Fruit fly (Drosophila melanogaster) whole organism, embryonic: Measurements from ENCODE around the gene TfAP-2.

ENCODE experiments used
- Adf1 ChIP-seq: fragments of 200-800 bp; sonication (Bioruptor generic); IDR thresholded peaks from 2 replicates; pipeline ENCODE4 v1.3.6; 2022; ENCODE audit warnings: missing biosample characterization, missing genetic modification characterization
- CG10431 ChIP-seq: fragments of 200-800 bp; sonication (Bioruptor generic); optimal IDR thresholded peaks from 3 replicates; lab custom pipeline; 2018; ENCODE audit warnings: missing biosample characterization, mild to moderate bottlenecking, missing genetic modification characterization
- CG12104 ChIP-seq: fragments of 200-800 bp; sonication (Bioruptor generic); optimal IDR thresholded peaks from 3 replicates; lab custom pipeline; 2016; ENCODE audit warnings: missing biosample characterization, missing genetic modification characterization
- CG12236 ChIP-seq: fragments of 200-800 bp; sonication (Bioruptor generic); optimal IDR thresholded peaks from 2 replicates; lab custom pipeline; 2016; ENCODE audit warnings: missing biosample characterization, missing genetic modification characterization
- CG13287 ChIP-seq: fragments of 200-800 bp; sonication (Bioruptor generic); IDR thresholded peaks from 2 replicates; pipeline ENCODE4 v1.3.6; 2022; ENCODE audit warnings: missing biosample characterization, missing genetic modification characterization; ENCODE audit not compliant: partially characterized antibody
- CG14014 ChIP-seq: fragments of 200-800 bp; sonication (Bioruptor generic); IDR thresholded peaks from 2 replicates; pipeline ENCODE4 v1.3.6; 2022; ENCODE audit warnings: missing biosample characterization, missing genetic modification characterization
- CG16863 ChIP-seq: fragments of 200-800 bp; sonication (Bioruptor generic); optimal IDR thresholded peaks from 3 replicates; lab custom pipeline; 2016; ENCODE audit warnings: missing biosample characterization, missing genetic modification characterization
- CG17829 ChIP-seq: fragments of 200-800 bp; optimal IDR thresholded peaks from 2 replicates; lab custom pipeline; 2019; ENCODE audit warnings: missing biosample characterization, mild to moderate bottlenecking, missing genetic modification characterization, moderate library complexity
- CG18599 ChIP-seq: fragments of 200-800 bp; sonication (Bioruptor generic); optimal IDR thresholded peaks from 3 replicates; lab custom pipeline; 2017; ENCODE audit warnings: missing biosample characterization, missing genetic modification characterization, mild to moderate bottlenecking, moderate library complexity, missing genetic modification reagents
- CG30403 ChIP-seq: fragments of 200-800 bp; sonication (Bioruptor generic); optimal IDR thresholded peaks from 3 replicates; lab custom pipeline; 2016; ENCODE audit warnings: missing biosample characterization, missing genetic modification characterization
- CG31224 ChIP-seq: fragments of 200-800 bp; sonication (Bioruptor generic); IDR thresholded peaks from 2 replicates; pipeline ENCODE4 v1.3.6; 2022; ENCODE audit warnings: missing biosample characterization, missing genetic modification characterization
- CG3281 ChIP-seq: fragments of 200-800 bp; sonication (Bioruptor generic); optimal IDR thresholded peaks from 3 replicates; lab custom pipeline; 2017; ENCODE audit warnings: missing biosample characterization, mild to moderate bottlenecking, missing genetic modification characterization
- CG3726 ChIP-seq: fragments of 200-800 bp; sonication (Bioruptor generic); IDR thresholded peaks from 3 replicates; pipeline ENCODE4, ENCODE4 v1.3.6; 2022; ENCODE audit warnings: missing biosample characterization, missing genetic modification characterization
- CG42726 ChIP-seq: fragments of 200-800 bp; sonication (Bioruptor generic); IDR thresholded peaks from 2 replicates; pipeline ENCODE4 v1.3.6; 2022; ENCODE audit warnings: missing biosample characterization, missing genetic modification characterization; ENCODE audit not compliant: partially characterized antibody
- CG43689 ChIP-seq: fragments of 200-800 bp; sonication (Bioruptor generic); IDR thresholded peaks from 2 replicates; pipeline ENCODE4 v1.3.6; 2022; ENCODE audit warnings: missing biosample characterization, missing genetic modification characterization
- CG5180 ChIP-seq: fragments of 200-800 bp; sonication (Bioruptor generic); optimal IDR thresholded peaks from 3 replicates; lab custom pipeline; 2017; ENCODE audit warnings: missing biosample characterization, missing genetic modification characterization, mild to moderate bottlenecking, moderate library complexity, missing genetic modification reagents
- CG6854 ChIP-seq: fragments of 200-800 bp; sonication (Bioruptor generic); optimal IDR thresholded peaks from 3 replicates; lab custom pipeline; 2017; ENCODE audit warnings: missing biosample characterization, mild to moderate bottlenecking, missing genetic modification characterization
- CG7786 ChIP-seq: fragments of 200-800 bp; sonication (Bioruptor generic); optimal IDR thresholded peaks from 2 replicates; lab custom pipeline; 2016; ENCODE audit warnings: missing biosample characterization, missing genetic modification characterization
- CG8290 ChIP-seq, 3 experiments: fragments of 200-800 bp; sonication (Bioruptor generic); optimal IDR thresholded peaks; 2 replicates each; lab custom pipeline; 2016 to 2019; ENCODE audit warnings: missing biosample characterization in 3 of 3, missing genetic modification characterization in 3 of 3, mild to moderate bottlenecking in 2 of 3, moderate library complexity in 1 of 3
- CG8388 ChIP-seq: fragments of 200-800 bp; sonication (Bioruptor generic); optimal IDR thresholded peaks from 2 replicates; lab custom pipeline; 2019; ENCODE audit warnings: missing biosample characterization, mild to moderate bottlenecking, missing genetic modification characterization, moderate library complexity
- D ChIP-seq, 2 experiments: fragments of 200-800 bp in 1 of 2; fragments of >200 bp in 1 of 2; sonication (Bioruptor generic) in 1 of 2; optimal IDR thresholded peaks; 2 replicates in 1 of 2; 3 replicates in 1 of 2; lab custom pipeline; 2017; ENCODE audit warnings: mild to moderate bottlenecking in 1 of 2, missing biosample characterization in 1 of 2, missing genetic modification characterization in 1 of 2, missing genetic modification reagents in 1 of 2
- D19B ChIP-seq: fragments of 200-800 bp; sonication (Bioruptor generic); optimal IDR thresholded peaks from 2 replicates; lab custom pipeline; 2017; ENCODE audit warnings: missing biosample characterization, mild to moderate bottlenecking, missing genetic modification characterization
- ERR ChIP-seq: fragments of 200-800 bp; sonication (Bioruptor generic); optimal IDR thresholded peaks from 2 replicates; lab custom pipeline; 2016; ENCODE audit warnings: missing biosample characterization, missing genetic modification characterization
- Gsc ChIP-seq: fragments of 200-800 bp; sonication (Bioruptor generic); IDR thresholded peaks from 2 replicates; pipeline ENCODE4 v1.3.6; 2022; ENCODE audit warnings: missing biosample characterization, missing genetic modification characterization
- H2.0 ChIP-seq: fragments of 200-800 bp; sonication (Bioruptor generic); IDR thresholded peaks from 2 replicates; pipeline ENCODE4 v1.3.6; 2022; ENCODE audit warnings: missing biosample characterization, missing genetic modification characterization
- HmgD ChIP-seq: fragments of 200-800 bp; sonication (Bioruptor generic); optimal IDR thresholded peaks from 3 replicates; lab custom pipeline; 2016; ENCODE audit warnings: missing biosample characterization, missing genetic modification characterization
- Hr39 ChIP-seq: fragments of >200 bp; optimal IDR thresholded peaks from 2 replicates; lab custom pipeline; 2017
- Kr ChIP-seq: fragments of 200-800 bp; sonication (Bioruptor generic); optimal IDR thresholded peaks from 2 replicates; lab custom pipeline; 2017; ENCODE audit warnings: missing biosample characterization, mild to moderate bottlenecking, missing genetic modification characterization
- Max ChIP-seq: fragments of 200-800 bp; sonication (Bioruptor generic); optimal IDR thresholded peaks from 2 replicates; lab custom pipeline; 2016; ENCODE audit warnings: missing biosample characterization, mild to moderate bottlenecking, missing genetic modification characterization
- Med ChIP-seq: fragments of 200-800 bp; sonication (Bioruptor generic); peaks from one replicate; lab custom pipeline; 2016; ENCODE audit warnings: missing biosample characterization, missing genetic modification characterization, mild to moderate bottlenecking, inconsistent platforms, moderate library complexity
- Rfx ChIP-seq: fragments of 200-800 bp; sonication (Bioruptor generic); IDR thresholded peaks from 2 replicates; pipeline ENCODE4 v1.3.6; 2022; ENCODE audit warnings: missing biosample characterization, missing genetic modification characterization
- Side ChIP-seq: fragments of 200-800 bp; sonication (Bioruptor generic); optimal IDR thresholded peaks from 2 replicates; lab custom pipeline; 2016; ENCODE audit warnings: missing biosample characterization, missing genetic modification characterization
- Taf1 ChIP-seq: fragments of 200-800 bp; sonication (Bioruptor generic); IDR thresholded peaks from 2 replicates; pipeline ENCODE4 v1.3.6; 2022; ENCODE audit warnings: missing biosample characterization, missing genetic modification characterization
- cg ChIP-seq: fragments of 200-800 bp; sonication (Bioruptor generic); optimal IDR thresholded peaks from 3 replicates; lab custom pipeline; 2019; ENCODE audit warnings: missing biosample characterization, mild to moderate bottlenecking, missing genetic modification characterization, moderate library complexity
- cwo ChIP-seq: fragments of 200-800 bp; sonication (Bioruptor generic); optimal IDR thresholded peaks from 3 replicates; lab custom pipeline; 2017; ENCODE audit warnings: missing biosample characterization, missing genetic modification characterization, mild to moderate bottlenecking, moderate library complexity, missing genetic modification reagents
- dmrt11E ChIP-seq: fragments of 200-800 bp; sonication (Bioruptor generic); optimal IDR thresholded peaks from 3 replicates; lab custom pipeline; 2018; ENCODE audit warnings: missing biosample characterization, mild to moderate bottlenecking, missing genetic modification characterization, moderate library complexity
- fd96Cb ChIP-seq: fragments of 200-800 bp; sonication (Bioruptor generic); optimal IDR thresholded peaks from 2 replicates; lab custom pipeline; 2018; ENCODE audit warnings: missing biosample characterization, mild to moderate bottlenecking, missing genetic modification characterization, moderate library complexity
- gcm ChIP-seq: fragments of 200-800 bp; sonication (Bioruptor generic); optimal IDR thresholded peaks from 2 replicates; lab custom pipeline; 2019; ENCODE audit warnings: missing biosample characterization, mild to moderate bottlenecking, missing genetic modification characterization, moderate library complexity
- jumu ChIP-seq: fragments of 200-800 bp; sonication (Bioruptor generic); optimal IDR thresholded peaks from 3 replicates; lab custom pipeline; 2016; ENCODE audit warnings: missing biosample characterization, missing genetic modification characterization
- ken ChIP-seq: fragments of 200-800 bp; sonication (Bioruptor generic); IDR thresholded peaks from 3 replicates; pipeline ENCODE4 v1.3.6; 2022; ENCODE audit warnings: missing biosample characterization, missing genetic modification characterization
- lilli ChIP-seq: fragments of 200-800 bp; sonication (Bioruptor generic); optimal IDR thresholded peaks from 3 replicates; lab custom pipeline; 2016; ENCODE audit warnings: missing biosample characterization, missing genetic modification characterization
- pho ChIP-seq: fragments of 200-800 bp; sonication (Bioruptor generic); optimal IDR thresholded peaks from 2 replicates; lab custom pipeline; 2016; ENCODE audit warnings: missing biosample characterization, missing genetic modification characterization
- pzg ChIP-seq: fragments of 200-800 bp; sonication (Bioruptor generic); optimal IDR thresholded peaks from 3 replicates; lab custom pipeline; 2018; ENCODE audit warnings: missing biosample characterization, mild to moderate bottlenecking, missing genetic modification characterization, moderate library complexity
- ro ChIP-seq: fragments of 200-800 bp; sonication (Bioruptor generic); IDR thresholded peaks from 2 replicates; pipeline ENCODE4 v1.3.6; 2022; ENCODE audit warnings: missing biosample characterization, missing genetic modification characterization
- sd ChIP-seq: fragments of 200-800 bp; sonication (Bioruptor generic); optimal IDR thresholded peaks from 3 replicates; lab custom pipeline; 2018; ENCODE audit warnings: missing biosample characterization, mild to moderate bottlenecking, missing genetic modification characterization, moderate library complexity
- seq ChIP-seq: fragments of 200-800 bp; sonication (Bioruptor generic); IDR thresholded peaks from 2 replicates; pipeline ENCODE4 v1.3.6; 2022; ENCODE audit warnings: missing biosample characterization, missing genetic modification characterization
- shn ChIP-seq: fragments of 200-800 bp; sonication (Bioruptor generic); optimal IDR thresholded peaks from 3 replicates; lab custom pipeline; 2016; ENCODE audit warnings: missing biosample characterization, missing genetic modification characterization
- tin ChIP-seq: fragments of 200-800 bp; sonication (Bioruptor generic); optimal IDR thresholded peaks from 3 replicates; lab custom pipeline; 2016; ENCODE audit warnings: missing biosample characterization, missing genetic modification characterization
- trh ChIP-seq: fragments of 200-800 bp; sonication (Bioruptor generic); optimal IDR thresholded peaks from 2 replicates; lab custom pipeline; 2016; ENCODE audit warnings: missing biosample characterization, missing genetic modification characterization
- ttk ChIP-seq: fragments of 200-800 bp; sonication (Bioruptor generic); IDR thresholded peaks from 2 replicates; pipeline ENCODE4 v2.1.2; 2022; ENCODE audit warnings: missing biosample characterization, missing genetic modification characterization
- wor ChIP-seq: fragments of 200-800 bp; sonication (Bioruptor generic); IDR thresholded peaks from 2 replicates; pipeline ENCODE4 v1.3.6; 2022; ENCODE audit warnings: missing biosample characterization, missing genetic modification characterization

Gene TfAP-2

dm6 chr3L:21640815-21641214 lies 54.2 kb downstream of the TfAP-2 start, which contains the start of gene Atox1 (continued):
- TF ChIP-seq CG5180 = no peak
- TF ChIP-seq cg (GFP tag; lab: Kevin White, UChicago) = no peak
- no peak for TF ChIP-seq CG12236 (GFP tag; lab: Kevin White, UChicago)
- TF ChIP-seq sd = peak; percentile 13
- peak; percentile 63 for TF ChIP-seq CG13287
- TF ChIP-seq cwo = no peak
- no peak for TF ChIP-seq Side (GFP tag; lab: Kevin White, UChicago)
- TF ChIP-seq CG17829 = peak; percentile 27
- peak; percentile 46 for TF ChIP-seq ERR
- no peak for TF ChIP-seq Taf1 (GFP tag; lab: Robert Waterston, UW)
- peak; percentile 7 for TF ChIP-seq CG7786 (GFP tag; lab: Kevin White, UChicago)
- peak; percentile 43; the same call in 1 of the 2 replicates for TF ChIP-seq CG42726 (GFP tag; lab: Robert Waterston, UW)
- no peak for TF ChIP-seq CG43689 (GFP tag; lab: Robert Waterston, UW)
- peak; percentile 96 for TF ChIP-seq pzg (GFP tag; lab: Kevin White, UChicago)
- TF ChIP-seq Rfx = peak; percentile 82
- peak; percentile 43; the same call in 1 of the 2 replicates for TF ChIP-seq H2.0 (GFP tag; lab: Robert Waterston, UW)
- TF ChIP-seq CG8388 (GFP tag; lab: Kevin White, UChicago) = no peak
- 0 out of 2 replicates have a peak, but pooled peaks have one; percentile 24 for TF ChIP-seq Adf1 (GFP tag; lab: Robert Waterston, UW)
- TF ChIP-seq CG10431 = no peak
- peak; percentile 88 for TF ChIP-seq HmgD (GFP tag; lab: Kevin White, UChicago)
- TF ChIP-seq CG3281 = no peak
- peak; percentile 67 for TF ChIP-seq pho (GFP tag; lab: Kevin White, UChicago)
- TF ChIP-seq CG16863 (GFP tag; lab: Kevin White, UChicago) = no peak
- peak; percentile 23 for TF ChIP-seq gcm (GFP tag; lab: Kevin White, UChicago)
- TF ChIP-seq Med (GFP tag; lab: Kevin White, UChicago) = peak; percentile 92
- TF ChIP-seq Gsc (GFP tag; lab: Robert Waterston, UW) = no peak
- peak; percentile 32 for TF ChIP-seq tin (GFP tag; lab: Kevin White, UChicago)
- no peak for TF ChIP-seq Kr (GFP tag; lab: Kevin White, UChicago)
- peak; percentile 24 for TF ChIP-seq jumu
- TF ChIP-seq lilli (GFP tag; lab: Kevin White, UChicago) = no peak
- TF ChIP-seq ken (GFP tag; lab: Robert Waterston, UW) = peak; percentile 45; the same call in 1 of the 3 replicates
- TF ChIP-seq CG8290 (GFP tag; optimal IDR thresholded peaks at IDR 0.05; lab: Kevin White, UChicago) = peak; percentile 27
- peak in 1 of 2 experiments; percentile 86 for TF ChIP-seq CG8290 (tag; optimal IDR thresholded peaks at IDR 0.05; lab: Kevin White, UChicago)
- TF ChIP-seq CG18599 (GFP tag; lab: Kevin White, UChicago) = peak; percentile 35
- TF ChIP-seq seq = no peak
- TF ChIP-seq Max (GFP tag; lab: Kevin White, UChicago) = no peak
- 0 out of 2 replicates have a peak, but pooled peaks have one; percentile 23 for TF ChIP-seq CG14014
- TF ChIP-seq shn = no peak
- no peak for TF ChIP-seq D (optimal IDR thresholded peaks at IDR 0.05; lab: Kevin White, UChicago)
- no peak for TF ChIP-seq D (GFP tag; optimal IDR thresholded peaks at IDR 0.05; lab: Kevin White, UChicago)
- TF ChIP-seq Hr39 (lab: Kevin White, UChicago) = no peak
- TF ChIP-seq CG30403 (GFP tag; lab: Kevin White, UChicago) = peak; percentile 5
- TF ChIP-seq D19B (GFP tag; lab: Kevin White, UChicago) = no peak
- no peak for TF ChIP-seq fd96Cb (tag; lab: Kevin White, UChicago)
- TF ChIP-seq wor (GFP tag; lab: Robert Waterston, UW) = no peak
- TF ChIP-seq ro (GFP tag; lab: Robert Waterston, UW) = no peak
- TF ChIP-seq trh = no peak
- TF ChIP-seq CG31224 = no peak
- peak; percentile 3 for TF ChIP-seq CG12104
- TF ChIP-seq ttk (GFP tag; lab: Robert Waterston, UW) = no peak
- TF ChIP-seq CG6854 (GFP tag; lab: Kevin White, UChicago) = no peak
- no peak for TF ChIP-seq CG3726 (GFP tag; lab: Robert Waterston, UW)
- no peak for TF ChIP-seq dmrt11E
